Worm (Caenorhabditis elegans) whole organism, L1 larva: ENCODE measurements around the gene C06A6.2.

Experiments used
- nhr-12 ChIP-seq: sonication (generic microtip); optimal IDR thresholded peaks from 2 replicates; lab custom pipeline; 2017; ENCODE audit warnings: missing biosample characterization, missing genetic modification characterization
- nhr-77 ChIP-seq: fragments of 150-350 bp; optimal IDR thresholded peaks from 2 replicates; lab custom pipeline; 2014; ENCODE audit warnings: missing biosample characterization, missing genetic modification characterization
- sox-4 ChIP-seq: sonication (generic microtip); optimal IDR thresholded peaks from 2 replicates; lab custom pipeline; 2016; ENCODE audit warnings: missing genetic modification characterization, missing compliant biosample characterization
- unc-98 ChIP-seq: fragments of 200-800 bp; sonication (Bioruptor generic); IDR thresholded peaks from 2 replicates; pipeline ENCODE4 v1.3.6; 2022; ENCODE audit warnings: missing genetic modification characterization, missing compliant biosample characterization
- xbp-1 ChIP-seq: sonication (generic microtip); optimal IDR thresholded peaks from 2 replicates; lab custom pipeline; 2016; ENCODE audit warnings: missing genetic modification characterization, missing compliant biosample characterization
- zag-1 ChIP-seq: fragments of 150-350 bp; optimal IDR thresholded peaks from 2 replicates; lab custom pipeline; 2014; ENCODE audit warnings: missing biosample characterization, missing genetic modification characterization
- ztf-11 ChIP-seq, 2 experiments: sonication (generic microtip); optimal IDR thresholded peaks; 2 replicates each; lab custom pipeline; 2016 to 2017; ENCODE audit warnings: missing genetic modification characterization in 2 of 2, missing biosample characterization in 1 of 2, missing compliant biosample characterization in 1 of 2
- ztf-4 ChIP-seq: fragments of 150-350 bp; optimal IDR thresholded peaks from 2 replicates; lab custom pipeline; 2014; ENCODE audit warnings: missing biosample characterization, missing genetic modification characterization

DNA sequence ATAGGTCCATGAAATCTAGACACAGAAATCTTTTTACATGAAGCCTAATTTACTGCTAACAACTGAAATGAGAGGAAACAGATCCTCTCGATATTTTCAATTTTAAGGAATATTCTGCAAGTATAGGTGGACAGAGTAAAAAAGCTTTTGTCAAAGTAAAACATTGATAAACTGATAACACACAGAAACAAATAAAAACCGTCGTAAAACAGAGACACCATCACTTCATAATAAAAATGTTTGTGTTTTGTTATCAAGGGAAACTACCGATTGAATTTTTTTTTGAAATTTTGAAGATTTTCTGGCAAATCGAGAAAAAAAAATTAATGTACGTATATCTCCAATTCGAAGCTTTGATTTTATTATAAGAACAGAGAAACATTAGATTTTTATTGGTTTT, 34.7 kb downstream of the C06A6.2 start:
- TF ChIP-seq unc-98 (GFP tag; lab: Robert Waterston, UW): no peak
- no peak for TF ChIP-seq xbp-1
- TF ChIP-seq sox-4 (tag; lab: Kevin White, UChicago): no peak
- no peak for TF ChIP-seq zag-1 (tag; lab: Kevin White, UChicago)
- TF ChIP-seq ztf-4 (tag; lab: Kevin White, UChicago): no peak
- TF ChIP-seq ztf-11 (tag; optimal IDR thresholded peaks at IDR 0.05; lab: Kevin White, UChicago): no peak
- TF ChIP-seq nhr-12: no peak
- TF ChIP-seq nhr-77: no peak
